Worm (Caenorhabditis elegans) whole organism, L4/young adult: ENCODE results near the gene cki-1.

Experiments used
- W03F9.2 ChIP-seq: fragments of 150-350 bp; optimal IDR thresholded peaks from 2 replicates; lab custom pipeline; 2014; ENCODE audit warnings: missing biosample characterization, missing genetic modification characterization
- dao-5 ChIP-seq: sonication (generic microtip); optimal IDR thresholded peaks from 2 replicates; lab custom pipeline; 2016; ENCODE audit warnings: missing genotype, missing genetic modification characterization, moderate library complexity, missing compliant biosample characterization
- him-1 ChIP-seq: sonication (generic microtip); optimal IDR thresholded peaks from 2 replicates; lab custom pipeline; 2016; ENCODE audit warnings: missing genotype, missing genetic modification reagents, missing genetic modification characterization, missing compliant biosample characterization

Gene cki-1

ce11 chrII:7783467-7783959, 27.5 kb upstream of the cki-1 start, which contains the start of gene skr-17:
TSS of gene skr-17 (plus strand) at chrII:7783517.
- TF ChIP-seq W03F9.2 (tag; lab: Kevin White, UChicago) (no peak), dao-5 (tag; lab: Kevin White, UChicago) (no peak), him-1 (tag; lab: Kevin White, UChicago) (no peak)

DNA sequence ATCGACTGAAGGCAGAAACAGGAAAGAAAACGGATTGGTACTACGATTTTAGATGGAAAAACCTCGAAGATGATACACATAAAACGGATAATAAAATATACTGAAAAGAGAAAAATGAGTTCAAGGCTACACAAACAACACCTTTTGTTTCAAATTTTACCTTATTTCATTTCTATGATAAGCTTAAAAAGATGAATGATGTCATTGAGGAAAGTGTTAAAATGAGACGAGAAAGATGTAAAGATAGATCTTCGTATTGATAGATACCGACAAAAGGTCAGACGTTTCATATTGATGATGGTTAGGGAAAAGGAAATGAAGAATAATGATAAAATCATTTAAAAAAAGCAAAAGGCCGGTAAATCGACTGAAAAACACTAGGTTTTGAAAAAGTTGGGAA, 21.4 kb upstream of the cki-1 start:
- TF ChIP-seq him-1 (tag; lab: Kevin White, UChicago) (no peak), W03F9.2 (tag; lab: Kevin White, UChicago) (no peak), dao-5 (tag; lab: Kevin White, UChicago) (no peak)

ce11 chrII:7790324-7790898, 20.6 kb upstream of the cki-1 start, which contains the start of gene srlf-1:
TSS of gene srlf-1 (plus strand) at chrII:7790591.
- TF ChIP-seq dao-5 (tag; lab: Kevin White, UChicago) (no peak), him-1 (tag; lab: Kevin White, UChicago) (no peak), W03F9.2 (tag; lab: Kevin White, UChicago) (no peak)

- TF ChIP-seq W03F9.2 (tag; lab: Kevin White, UChicago) (no peak), him-1 (tag; lab: Kevin White, UChicago) (no peak), dao-5 (tag; lab: Kevin White, UChicago) (no peak)
Measured at ce11 chrII:7791408-7792050, 19.5 kb upstream of the cki-1 start.

DNA sequence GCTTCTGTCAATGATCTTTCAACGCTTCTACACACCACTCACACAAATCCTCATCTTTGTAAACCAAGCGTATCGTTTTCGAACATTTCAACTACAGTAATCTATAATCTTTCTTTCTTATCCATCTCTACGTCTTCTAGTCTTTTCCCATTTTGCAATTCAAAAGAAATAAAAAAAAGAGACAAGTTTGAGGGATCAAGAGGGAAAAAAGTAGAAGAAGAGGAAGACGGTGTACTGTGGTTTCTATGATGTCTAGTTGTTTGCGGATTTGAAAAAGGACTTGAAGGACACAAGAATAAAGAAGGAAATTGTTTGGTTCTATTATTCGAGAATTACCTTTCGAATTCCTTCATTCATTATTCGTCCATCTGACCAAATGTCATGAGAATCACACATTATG, 18.5 kb upstream of the cki-1 start:
- TF ChIP-seq him-1 (tag; lab: Kevin White, UChicago) (no peak), dao-5 (tag; lab: Kevin White, UChicago) (no peak), W03F9.2 (tag; lab: Kevin White, UChicago) (no peak)

DNA sequence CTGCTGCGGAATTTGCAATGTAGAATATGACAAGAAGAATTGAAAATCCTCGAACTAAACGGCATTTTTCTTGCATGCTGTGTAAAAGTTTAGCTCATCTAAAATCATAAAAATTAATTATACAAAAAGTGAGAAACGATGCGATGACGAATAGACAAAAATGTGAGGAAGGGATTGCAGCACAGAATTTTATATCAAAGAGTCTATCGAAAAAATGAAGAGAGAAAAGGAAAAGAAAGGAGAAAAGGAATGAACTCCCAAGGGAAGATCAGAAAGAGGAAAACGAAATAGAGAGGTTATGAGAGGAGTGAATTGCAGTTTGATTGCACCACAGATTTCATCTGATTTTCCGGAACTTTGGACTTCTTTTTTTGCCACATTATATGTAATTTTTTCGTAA, 16.8 kb upstream of the cki-1 start, which contains the start of gene glr-4:
glr-4 (minus strand) TSS at position 101 of the 400 bp plus-strand sequence.
- TF ChIP-seq W03F9.2 (tag; lab: Kevin White, UChicago) (no peak), dao-5 (tag; lab: Kevin White, UChicago) (no peak), him-1 (tag; lab: Kevin White, UChicago) (no peak)

DNA sequence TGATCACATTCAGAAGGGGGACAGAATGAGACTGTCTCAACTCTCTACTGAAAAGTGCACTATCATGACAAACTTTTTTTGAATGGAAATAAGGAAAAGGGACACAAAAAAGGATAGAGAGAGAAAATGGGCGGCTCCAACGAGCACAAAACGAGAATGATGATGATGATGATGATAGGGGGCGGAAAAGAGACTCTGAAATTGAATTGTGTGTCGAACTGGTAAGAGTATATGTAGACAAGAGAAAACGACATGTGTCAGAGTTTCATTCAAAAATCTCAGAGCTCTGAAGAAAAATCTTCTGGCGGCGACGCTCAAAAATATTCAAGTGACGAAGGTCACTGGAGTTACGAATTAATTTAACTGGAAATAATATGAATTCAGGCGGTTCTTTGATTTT, 15.7 kb upstream of the cki-1 start:
- no peak for TF ChIP-seq W03F9.2 (tag; lab: Kevin White, UChicago)
- TF ChIP-seq dao-5 (tag; lab: Kevin White, UChicago) = no peak
- no peak for TF ChIP-seq him-1 (tag; lab: Kevin White, UChicago)

DNA sequence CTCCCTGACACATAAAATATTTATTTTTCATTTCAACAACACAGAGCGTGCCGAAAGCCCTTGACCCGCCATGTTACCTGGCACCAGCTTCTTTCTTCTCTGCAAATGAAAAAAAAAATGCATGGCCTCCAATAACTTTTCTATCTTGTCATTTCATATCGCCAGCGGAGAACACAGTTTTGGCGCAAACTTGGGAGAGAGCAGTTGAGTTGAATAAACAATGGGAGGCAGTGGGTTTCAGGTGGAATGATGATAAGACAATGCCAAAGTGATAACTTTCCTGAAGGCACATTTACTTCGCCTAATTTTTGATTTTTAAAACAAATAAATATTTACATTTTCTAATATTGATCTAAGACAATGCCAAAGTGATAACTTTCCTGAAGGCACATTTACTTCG, 9.8 kb upstream of the cki-1 start:
- TF ChIP-seq W03F9.2 (tag; lab: Kevin White, UChicago) = no peak
- no peak for TF ChIP-seq him-1 (tag; lab: Kevin White, UChicago)
- TF ChIP-seq dao-5 (tag; lab: Kevin White, UChicago) = no peak

ce11 chrII:7801899-7802298, 9.1 kb upstream of the cki-1 start:
- TF ChIP-seq him-1 (tag; lab: Kevin White, UChicago) = no peak
- TF ChIP-seq dao-5 (tag; lab: Kevin White, UChicago) = no peak
- TF ChIP-seq W03F9.2 (tag; lab: Kevin White, UChicago) = no peak

DNA sequence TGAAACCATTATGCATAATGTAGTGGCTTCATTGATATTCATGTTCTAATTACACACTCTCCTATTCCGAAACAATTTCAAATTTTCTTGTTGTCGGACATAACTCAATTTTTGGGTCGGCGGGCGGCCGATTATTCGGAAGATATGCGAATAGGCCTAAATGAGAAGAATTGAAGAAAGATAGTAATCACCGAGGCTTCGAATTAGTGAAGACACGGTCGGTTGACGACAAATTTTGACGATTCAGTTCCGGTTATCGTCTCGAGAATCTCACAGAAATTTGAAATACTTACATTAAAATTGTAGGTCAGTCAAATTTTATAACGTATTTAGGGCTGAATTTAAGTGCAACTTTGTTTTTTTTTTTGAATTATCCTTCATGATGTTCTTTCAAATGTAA, 7.9 kb upstream of the cki-1 start:
- no peak for TF ChIP-seq him-1 (tag; lab: Kevin White, UChicago)
- TF ChIP-seq W03F9.2 (tag; lab: Kevin White, UChicago) = no peak
- no peak for TF ChIP-seq dao-5 (tag; lab: Kevin White, UChicago)

DNA sequence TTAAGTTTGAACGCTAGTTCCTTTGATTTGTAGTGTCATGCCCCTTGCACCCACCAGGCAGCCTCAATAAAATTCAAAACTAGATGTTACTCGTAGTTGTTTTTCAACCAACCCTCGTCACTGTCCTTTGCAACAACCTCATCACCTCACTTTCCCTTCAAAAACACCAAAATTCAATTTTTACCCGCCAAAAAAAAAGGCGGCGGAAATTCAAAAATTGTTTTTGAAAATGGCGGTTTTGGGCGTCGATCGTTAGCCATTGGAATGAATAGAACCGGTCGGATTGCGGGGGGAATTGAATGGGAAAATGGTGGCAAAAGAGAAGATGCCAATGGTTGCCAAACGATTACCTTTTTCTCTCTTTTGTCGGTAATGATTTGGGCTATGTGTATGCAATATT, 5.0 kb upstream of the cki-1 start:
- TF ChIP-seq him-1 (tag; lab: Kevin White, UChicago) = no peak
- TF ChIP-seq dao-5 (tag; lab: Kevin White, UChicago) = no peak
- TF ChIP-seq W03F9.2 (tag; lab: Kevin White, UChicago) = no peak

DNA sequence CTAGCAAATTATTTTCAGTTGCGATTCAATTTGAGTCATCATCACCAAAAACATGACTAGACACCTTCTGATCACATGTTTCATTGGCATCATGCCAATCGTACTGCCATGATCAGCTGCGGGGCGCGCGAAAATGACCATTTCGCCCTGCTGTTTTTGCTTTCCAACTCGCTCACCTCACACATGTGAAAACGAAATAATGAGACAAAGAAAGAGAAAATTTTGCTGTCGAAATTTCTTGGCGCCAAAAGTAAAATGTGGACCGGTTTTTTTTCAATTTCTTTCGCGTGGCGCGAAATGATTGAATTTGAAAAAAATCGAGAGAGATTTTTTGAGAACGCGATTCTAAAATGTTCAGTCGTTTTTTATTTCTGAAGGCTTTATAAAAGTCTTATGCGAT, 4.2 kb upstream of the cki-1 start:
- no peak for TF ChIP-seq him-1 (tag; lab: Kevin White, UChicago)
- TF ChIP-seq dao-5 (tag; lab: Kevin White, UChicago) = no peak
- TF ChIP-seq W03F9.2 (tag; lab: Kevin White, UChicago) = no peak

- TF ChIP-seq W03F9.2 (tag; lab: Kevin White, UChicago) (no peak), dao-5 (tag; lab: Kevin White, UChicago) (no peak), him-1 (tag; lab: Kevin White, UChicago) (no peak)
Measured at ce11 chrII:7808153-7808552, 2.9 kb upstream of the cki-1 start.

DNA sequence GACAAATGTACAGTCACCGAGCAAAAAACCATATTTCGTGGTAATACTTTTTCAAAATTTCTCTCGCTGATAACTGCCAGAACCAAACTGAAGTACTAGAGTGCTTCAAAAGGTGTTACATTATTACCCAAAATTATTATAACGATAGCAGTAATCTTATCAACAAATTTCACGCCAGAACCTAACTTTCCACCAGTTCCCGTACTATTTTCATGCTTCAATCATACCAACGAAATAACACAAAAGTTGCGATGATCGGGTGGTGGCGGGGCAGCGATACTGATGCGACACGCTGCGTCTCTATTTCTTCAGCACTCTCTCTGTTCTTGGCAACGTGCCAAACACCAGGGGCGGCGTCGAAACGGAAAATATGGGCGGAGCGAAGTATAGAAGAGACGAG, 2.1 kb upstream of the cki-1 start:
- TF ChIP-seq him-1 (tag; lab: Kevin White, UChicago) (no peak), dao-5 (tag; lab: Kevin White, UChicago) (no peak), W03F9.2 (tag; lab: Kevin White, UChicago) (no peak)
